Fruit fly (Drosophila melanogaster) whole organism, prepupa: ENCODE measurements around the gene CG4988.

Source experiments
- CG8632 ChIP-seq: fragments of 200-800 bp; sonication (Bioruptor generic); optimal IDR thresholded peaks from 3 replicates; lab custom pipeline; 2016; ENCODE audit warnings: missing biosample characterization, missing genetic modification characterization
- eg ChIP-seq: fragments of 200-800 bp; sonication (Bioruptor generic); IDR thresholded peaks from 3 replicates; pipeline ENCODE4 v1.3.6; 2022; ENCODE audit warnings: missing biosample characterization, missing genetic modification characterization
- fd85E ChIP-seq: fragments of 200-800 bp; sonication (Bioruptor generic); optimal IDR thresholded peaks from 3 replicates; lab custom pipeline; 2016; ENCODE audit warnings: missing biosample characterization, missing genetic modification characterization
- vri ChIP-seq: fragments of 200-800 bp; sonication (Bioruptor generic); optimal IDR thresholded peaks from 3 replicates; lab custom pipeline; 2016; ENCODE audit warnings: missing biosample characterization, mild to moderate bottlenecking, missing genetic modification characterization

- TF ChIP-seq CG8632 (no peak), fd85E (GFP tag; lab: Kevin White, UChicago) (no peak), vri (GFP tag; lab: Kevin White, UChicago) (peak; percentile 86), eg (GFP tag; lab: Robert Waterston, UW) (no peak)
Measured at dm6 chr2L:11740595-11740994, 46.0 kb downstream of the CG4988 start.
